Fruit fly (Drosophila melanogaster) whole organism, embryonic: ENCODE measurements around the gene Pvf1.

Experiments used
- Awh ChIP-seq: fragments of 200-800 bp; sonication (Bioruptor generic); IDR thresholded peaks from 2 replicates; pipeline ENCODE4, ENCODE4 v1.3.6; 2022; ENCODE audit warnings: missing biosample characterization, missing genetic modification characterization
- B-H2 ChIP-seq: fragments of 200-800 bp; sonication (Bioruptor generic); optimal IDR thresholded peaks from 2 replicates; lab custom pipeline; 2018; ENCODE audit warnings: missing biosample characterization, mild to moderate bottlenecking, missing genetic modification characterization
- CG10462 ChIP-seq: fragments of 200-800 bp; sonication (Bioruptor generic); optimal IDR thresholded peaks from 2 replicates; lab custom pipeline; 2016; ENCODE audit warnings: missing biosample characterization, missing genetic modification characterization
- CG10543 ChIP-seq: fragments of 200-800 bp; sonication (Bioruptor generic); optimal IDR thresholded peaks from 3 replicates; lab custom pipeline; 2017; ENCODE audit warnings: missing biosample characterization, mild to moderate bottlenecking, missing genetic modification characterization, moderate library complexity
- CG10979 ChIP-seq: fragments of 200-800 bp; sonication (Bioruptor generic); optimal IDR thresholded peaks from 2 replicates; lab custom pipeline; 2018; ENCODE audit warnings: missing biosample characterization, mild to moderate bottlenecking, missing genetic modification characterization, moderate library complexity
- CG12391 ChIP-seq: fragments of 200-800 bp; sonication (Bioruptor generic); optimal IDR thresholded peaks from 3 replicates; lab custom pipeline; 2018; ENCODE audit warnings: missing biosample characterization, mild to moderate bottlenecking, missing genetic modification characterization, moderate library complexity
- CG12769 ChIP-seq: fragments of 200-800 bp; sonication (Bioruptor generic); optimal IDR thresholded peaks from 2 replicates; lab custom pipeline; 2019; ENCODE audit warnings: missing biosample characterization, mild to moderate bottlenecking, missing genetic modification characterization, moderate library complexity
- CG13287 ChIP-seq: fragments of 200-800 bp; sonication (Bioruptor generic); IDR thresholded peaks from 2 replicates; pipeline ENCODE4 v1.3.6; 2022; ENCODE audit warnings: missing biosample characterization, missing genetic modification characterization; ENCODE audit not compliant: partially characterized antibody
- CG1602 ChIP-seq: fragments of 200-800 bp; sonication (Bioruptor generic); optimal IDR thresholded peaks from 3 replicates; lab custom pipeline; 2016; ENCODE audit warnings: missing biosample characterization, missing genetic modification characterization
- CG16813 ChIP-seq: fragments of 200-800 bp; sonication (Bioruptor generic); IDR thresholded peaks from 3 replicates; pipeline ENCODE4 v1.3.6; 2022; ENCODE audit warnings: missing biosample characterization, missing genetic modification characterization; ENCODE audit not compliant: partially characterized antibody
- CG34376 ChIP-seq: fragments of 200-800 bp; sonication (Bioruptor generic); optimal IDR thresholded peaks from 2 replicates; lab custom pipeline; 2018; ENCODE audit warnings: missing biosample characterization, mild to moderate bottlenecking, missing genetic modification characterization
- CG3726 ChIP-seq: fragments of 200-800 bp; sonication (Bioruptor generic); IDR thresholded peaks from 3 replicates; pipeline ENCODE4, ENCODE4 v1.3.6; 2022; ENCODE audit warnings: missing biosample characterization, missing genetic modification characterization
- CG3838 ChIP-seq: fragments of 200-800 bp; sonication (Bioruptor generic); optimal IDR thresholded peaks from 3 replicates; lab custom pipeline; 2016; ENCODE audit warnings: missing biosample characterization, missing genetic modification characterization
- CG6813 ChIP-seq: fragments of 200-800 bp; sonication (Bioruptor generic); optimal IDR thresholded peaks from 2 replicates; lab custom pipeline; 2017; ENCODE audit warnings: missing biosample characterization, missing genetic modification characterization, mild to moderate bottlenecking, moderate library complexity, missing genetic modification reagents
- CG7963 ChIP-seq: fragments of 200-800 bp; sonication (Bioruptor generic); IDR thresholded peaks from 3 replicates; pipeline ENCODE4 v1.3.6; 2022; ENCODE audit warnings: missing biosample characterization, missing genetic modification characterization; ENCODE audit not compliant: partially characterized antibody
- CG7987 ChIP-seq: fragments of 200-800 bp; sonication (Bioruptor generic); optimal IDR thresholded peaks from 2 replicates; lab custom pipeline; 2018; ENCODE audit warnings: missing biosample characterization, mild to moderate bottlenecking, missing genetic modification characterization, moderate library complexity
- CG8924 ChIP-seq: fragments of 200-800 bp; optimal IDR thresholded peaks from 3 replicates; lab custom pipeline; 2019; ENCODE audit warnings: missing biosample characterization, mild to moderate bottlenecking, missing genetic modification characterization, moderate library complexity
- CG9817 ChIP-seq: fragments of 200-800 bp; sonication (Bioruptor generic); optimal IDR thresholded peaks from 2 replicates; lab custom pipeline; 2018; ENCODE audit warnings: missing biosample characterization, mild to moderate bottlenecking, missing genetic modification characterization, moderate library complexity
- CG9932 ChIP-seq: fragments of 200-800 bp; sonication (Bioruptor generic); IDR thresholded peaks from 2 replicates; pipeline ENCODE4 v1.3.6; 2022; ENCODE audit warnings: missing biosample characterization, missing genetic modification characterization
- CHES-1-like ChIP-seq: fragments of 200-800 bp; sonication (Bioruptor generic); optimal IDR thresholded peaks from 2 replicates; lab custom pipeline; 2016; ENCODE audit warnings: missing biosample characterization, missing genetic modification characterization
- CoRest ChIP-seq: fragments of 200-800 bp; sonication (Bioruptor generic); optimal IDR thresholded peaks from 3 replicates; lab custom pipeline; 2018; ENCODE audit warnings: missing biosample characterization, mild to moderate bottlenecking, missing genetic modification characterization, moderate library complexity
- Deaf1 ChIP-seq: fragments of 200-800 bp; optimal IDR thresholded peaks from 3 replicates; lab custom pipeline; 2019; ENCODE audit warnings: missing biosample characterization, mild to moderate bottlenecking, missing genetic modification characterization, moderate library complexity
- E2f2 ChIP-seq: fragments of 200-800 bp; sonication (Bioruptor generic); IDR thresholded peaks from 2 replicates; pipeline ENCODE4 v1.3.6; 2022; ENCODE audit warnings: missing biosample characterization, missing genetic modification characterization
- HLH3B ChIP-seq: fragments of 200-800 bp; sonication (Bioruptor generic); IDR thresholded peaks from 2 replicates; pipeline ENCODE4 v1.3.6; 2022; ENCODE audit warnings: missing biosample characterization, missing genetic modification characterization
- Hr78 ChIP-seq, 2 experiments: fragments of 200-800 bp in 1 of 2; fragments of >200 bp in 1 of 2; sonication (Bioruptor generic) in 1 of 2; optimal IDR thresholded peaks; 2 replicates each; lab custom pipeline; 2017 to 2019; ENCODE audit warnings: missing biosample characterization in 2 of 2, missing genetic modification characterization in 2 of 2, mild to moderate bottlenecking in 1 of 2, moderate library complexity in 1 of 2
- Kr ChIP-seq: fragments of 200-800 bp; sonication (Bioruptor generic); optimal IDR thresholded peaks from 2 replicates; lab custom pipeline; 2017; ENCODE audit warnings: missing biosample characterization, mild to moderate bottlenecking, missing genetic modification characterization
- Med ChIP-seq: fragments of 200-800 bp; sonication (Bioruptor generic); peaks from one replicate; lab custom pipeline; 2016; ENCODE audit warnings: missing biosample characterization, missing genetic modification characterization, mild to moderate bottlenecking, inconsistent platforms, moderate library complexity
- NC2β ChIP-seq: fragments of 200-800 bp; sonication (Bioruptor generic); optimal IDR thresholded peaks from 2 replicates; lab custom pipeline; 2016; ENCODE audit warnings: missing biosample characterization, missing genetic modification characterization
- Neu2 ChIP-seq: fragments of 200-800 bp; sonication (Bioruptor generic); optimal IDR thresholded peaks from 3 replicates; lab custom pipeline; 2016; ENCODE audit warnings: missing biosample characterization, missing genetic modification characterization, borderline replicate concordance
- Nf-YB ChIP-seq: fragments of 200-800 bp; sonication (Bioruptor generic); optimal IDR thresholded peaks from 3 replicates; lab custom pipeline; 2019; ENCODE audit warnings: missing biosample characterization, mild to moderate bottlenecking, missing genetic modification characterization, moderate library complexity
- Nf-YC ChIP-seq: fragments of 200-800 bp; optimal IDR thresholded peaks from 3 replicates; lab custom pipeline; 2019; ENCODE audit warnings: missing biosample characterization, mild to moderate bottlenecking, missing genetic modification characterization, moderate library complexity
- Opbp ChIP-seq: fragments of 200-800 bp; sonication (Bioruptor generic); IDR thresholded peaks from 3 replicates; pipeline ENCODE4 v1.3.6; 2022; ENCODE audit warnings: missing biosample characterization, missing genetic modification characterization; ENCODE audit not compliant: partially characterized antibody
- Pdp1 ChIP-seq, 2 experiments: fragments of 200-800 bp; sonication (Bioruptor generic); optimal IDR thresholded peaks; 3 replicates each; lab custom pipeline; 2016; ENCODE audit warnings: missing biosample characterization in 2 of 2, missing genetic modification characterization in 2 of 2, mild to moderate bottlenecking in 1 of 2, moderate library complexity in 1 of 2
- Sry-δ ChIP-seq: fragments of 200-800 bp; sonication (Bioruptor generic); optimal IDR thresholded peaks from 2 replicates; lab custom pipeline; 2016; ENCODE audit warnings: missing biosample characterization, missing genetic modification characterization
- Xrp1 ChIP-seq: fragments of 200-800 bp; sonication (Bioruptor generic); IDR thresholded peaks from 2 replicates; pipeline ENCODE4 v1.3.6; 2022; ENCODE audit warnings: missing biosample characterization, missing genetic modification characterization
- bbx ChIP-seq: fragments of 200-800 bp; sonication (Bioruptor generic); IDR thresholded peaks from 2 replicates; pipeline ENCODE4 v1.3.6; 2022; ENCODE audit warnings: missing biosample characterization, missing genetic modification characterization; ENCODE audit not compliant: partially characterized antibody
- corto ChIP-seq: fragments of 200-800 bp; sonication (Bioruptor generic); optimal IDR thresholded peaks from 2 replicates; lab custom pipeline; 2016; ENCODE audit warnings: missing biosample characterization, mild to moderate bottlenecking, missing genetic modification characterization, moderate library complexity
- crc ChIP-seq: fragments of 200-800 bp; sonication (Bioruptor generic); optimal IDR thresholded peaks from 2 replicates; lab custom pipeline; 2016; ENCODE audit warnings: missing biosample characterization, missing genetic modification characterization
- crp ChIP-seq, 2 experiments: fragments of 200-800 bp; sonication (Bioruptor generic); optimal IDR thresholded peaks; 2 replicates in 1 of 2; 3 replicates in 1 of 2; lab custom pipeline; 2017; ENCODE audit warnings: missing biosample characterization in 2 of 2, missing genetic modification characterization in 2 of 2, mild to moderate bottlenecking in 1 of 2, moderate library complexity in 1 of 2
- gcm ChIP-seq: fragments of 200-800 bp; sonication (Bioruptor generic); optimal IDR thresholded peaks from 2 replicates; lab custom pipeline; 2019; ENCODE audit warnings: missing biosample characterization, mild to moderate bottlenecking, missing genetic modification characterization, moderate library complexity
- grn ChIP-seq: fragments of 200-800 bp; sonication (Bioruptor generic); optimal IDR thresholded peaks from 3 replicates; lab custom pipeline; 2017; ENCODE audit warnings: missing biosample characterization, missing genetic modification characterization
- lbe ChIP-seq: fragments of 200-800 bp; sonication (Bioruptor generic); optimal IDR thresholded peaks from 2 replicates; lab custom pipeline; 2016; ENCODE audit warnings: missing biosample characterization, mild to moderate bottlenecking, missing genetic modification characterization
- otp ChIP-seq: fragments of 200-800 bp; sonication (Bioruptor generic); IDR thresholded peaks from 3 replicates; pipeline ENCODE4, ENCODE4 v1.3.6; 2022; ENCODE audit warnings: missing biosample characterization, missing genetic modification characterization
- sisA ChIP-seq: fragments of 200-800 bp; sonication (Bioruptor generic); IDR thresholded peaks from 2 replicates; pipeline ENCODE4 v1.3.6; 2022; ENCODE audit warnings: missing biosample characterization, missing genetic modification characterization
- slbo ChIP-seq: fragments of 200-800 bp; sonication (Bioruptor generic); IDR thresholded peaks from 2 replicates; pipeline ENCODE4 v1.3.6; 2022; ENCODE audit warnings: missing biosample characterization, missing genetic modification characterization
- trem ChIP-seq: fragments of 200-800 bp; optimal IDR thresholded peaks from 3 replicates; lab custom pipeline; 2019; ENCODE audit warnings: missing biosample characterization, mild to moderate bottlenecking, missing genetic modification characterization, moderate library complexity
- vnd ChIP-seq: fragments of 200-800 bp; sonication (Bioruptor generic); IDR thresholded peaks from 3 replicates; pipeline ENCODE4 v1.3.6; 2022; ENCODE audit warnings: missing biosample characterization, missing genetic modification characterization; ENCODE audit not compliant: partially characterized antibody
- yki ChIP-seq: fragments of >200 bp; optimal IDR thresholded peaks from 3 replicates; lab custom pipeline; 2018
- zen2 ChIP-seq: fragments of 200-800 bp; sonication (Bioruptor generic); IDR thresholded peaks from 3 replicates; pipeline ENCODE4 v1.3.6; 2022; ENCODE audit warnings: missing biosample characterization, missing genetic modification characterization; ENCODE audit not compliant: partially characterized antibody

Gene Pvf1

dm6 chrX:18857356-18857807, 24.9 kb downstream of the Pvf1 start, which contains the start of gene CG7322 (continued):
- no peak for TF ChIP-seq CG1602 (GFP tag; lab: Kevin White, UChicago)
- no peak for TF ChIP-seq CG10462 (GFP tag; lab: Kevin White, UChicago)
- no peak for TF ChIP-seq yki (lab: Kevin White, UChicago)
- TF ChIP-seq CG8924 (tag; lab: Kevin White, UChicago), result no peak
- TF ChIP-seq Sry-δ (GFP tag; lab: Kevin White, UChicago), result no peak
- TF ChIP-seq CG12391 (tag; lab: Kevin White, UChicago), result no peak
- TF ChIP-seq CG34376 (GFP tag; lab: Kevin White, UChicago), result peak; percentile 96
- TF ChIP-seq CG3838 (GFP tag; lab: Kevin White, UChicago), result no peak
- no peak for TF ChIP-seq otp (GFP tag; lab: Robert Waterston, UW)
- TF ChIP-seq Xrp1 (GFP tag; lab: Robert Waterston, UW), result no peak
- TF ChIP-seq B-H2 (GFP tag; lab: Kevin White, UChicago), result peak; percentile 8
- TF ChIP-seq vnd, result no peak
- peak; percentile 82 for TF ChIP-seq Nf-YC (tag; lab: Kevin White, UChicago)
- TF ChIP-seq gcm (GFP tag; lab: Kevin White, UChicago), result no peak
- no peak for TF ChIP-seq lbe (GFP tag; lab: Kevin White, UChicago)
- TF ChIP-seq CG7963 (GFP tag; lab: Robert Waterston, UW), result no peak
- no peak for TF ChIP-seq trem (tag; lab: Kevin White, UChicago)
- TF ChIP-seq sisA (GFP tag; lab: Robert Waterston, UW), result no peak
- TF ChIP-seq CG13287, result no peak
- TF ChIP-seq HLH3B (GFP tag; lab: Robert Waterston, UW), result no peak
- TF ChIP-seq CG10543 (GFP tag; lab: Kevin White, UChicago), result peak; percentile 15
- TF ChIP-seq CG6813 (GFP tag; lab: Kevin White, UChicago), result no peak
- TF ChIP-seq CG7987 (GFP tag; lab: Kevin White, UChicago), result no peak
- no peak for TF ChIP-seq crp (GFP tag; optimal IDR thresholded peaks at IDR 0.05; lab: Kevin White, UChicago)
- TF ChIP-seq Nf-YB (GFP tag; lab: Kevin White, UChicago), result peak; percentile 74
- TF ChIP-seq CG9932, result no peak
- no peak for TF ChIP-seq zen2 (GFP tag; lab: Robert Waterston, UW)
- 0 out of 2 replicates have a peak, but pooled peaks have one; percentile 17 for TF ChIP-seq bbx (GFP tag; lab: Robert Waterston, UW)
- TF ChIP-seq NC2β, result no peak
- peak; percentile 69 for TF ChIP-seq Med (GFP tag; lab: Kevin White, UChicago)
- TF ChIP-seq Pdp1 (GFP tag; optimal IDR thresholded peaks at IDR 0.05; lab: Kevin White, UChicago), result peak in 1 of 2 experiments; percentile 3
- TF ChIP-seq Deaf1 (tag; lab: Kevin White, UChicago), result peak; percentile 53
- TF ChIP-seq crc (GFP tag; lab: Kevin White, UChicago), result no peak
- TF ChIP-seq Hr78 (GFP tag; optimal IDR thresholded peaks at IDR 0.05; lab: Kevin White, UChicago), result peak in 1 of 2 experiments; percentile 81
- no peak for TF ChIP-seq Neu2 (GFP tag; lab: Kevin White, UChicago)
- TF ChIP-seq Opbp (GFP tag; lab: Robert Waterston, UW), result no peak
- no peak for TF ChIP-seq CHES-1-like (GFP tag; lab: Kevin White, UChicago)
- peak; percentile 89 for TF ChIP-seq grn
- TF ChIP-seq E2f2 (GFP tag; lab: Robert Waterston, UW), result no peak
- TF ChIP-seq CG10979 (tag; lab: Kevin White, UChicago), result no peak
- no peak for TF ChIP-seq corto (GFP tag; lab: Kevin White, UChicago)
- TF ChIP-seq CG12769 (tag; lab: Kevin White, UChicago), result no peak
- no peak for TF ChIP-seq CG3726
- 0 out of 3 replicates have a peak, but pooled peaks have one; percentile 21 for TF ChIP-seq CG16813 (GFP tag; lab: Robert Waterston, UW)
- TF ChIP-seq Kr (GFP tag; lab: Kevin White, UChicago), result no peak
- TF ChIP-seq CoRest (tag; lab: Kevin White, UChicago), result no peak
- TF ChIP-seq CG9817 (tag; lab: Kevin White, UChicago), result no peak
- no peak for TF ChIP-seq slbo (GFP tag; lab: Robert Waterston, UW)
- no peak for TF ChIP-seq Awh (GFP tag; lab: Robert Waterston, UW)
